Worm (Caenorhabditis elegans): ENCODE measurements around the gene frm-5.1.
"Not testable (repeated sequence)": the region's sequence is repeated elsewhere in the genome, so short reads cannot be mapped to it uniquely, and the experiment has no call there.

DNA sequence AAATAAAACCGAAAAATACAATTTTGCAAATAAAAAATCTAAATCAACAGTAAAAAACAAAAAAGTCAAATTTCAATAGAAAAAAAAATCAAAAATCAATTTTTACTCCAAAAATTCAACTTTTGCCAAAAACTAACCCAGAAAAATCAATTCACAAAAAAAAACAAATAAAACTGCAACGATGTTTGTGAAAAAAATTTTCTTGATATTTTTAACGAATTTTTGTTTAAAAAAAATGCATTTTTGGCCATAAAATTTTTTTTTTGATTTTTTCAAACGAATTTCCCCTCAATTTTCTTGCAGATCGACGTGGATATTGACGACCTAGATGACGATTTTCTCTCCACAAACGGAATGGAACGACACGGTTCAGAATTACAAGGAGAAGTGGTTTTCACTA lies 48.3 kb downstream of the frm-5.1 start, which contains the start of gene frm-5.2:
- TF ChIP-seq unc-62 (GFP tag; optimal IDR thresholded peaks at IDR 0.05); nhr-21 (tag; optimal IDR thresholded peaks at IDR 0.05); nhr-25 (tag; optimal IDR thresholded peaks at IDR 0.05); nhr-10 (tag; optimal IDR thresholded peaks at IDR 0.05); nhr-23 (tag; optimal IDR thresholded peaks at IDR 0.05); nhr-11 (tag; optimal IDR thresholded peaks at IDR 0.05); nhr-77 (tag; optimal IDR thresholded peaks at IDR 0.05); aly-2 (tag; optimal IDR thresholded peaks at IDR 0.05); R02D3.7 (tag; optimal IDR thresholded peaks at IDR 0.05); ZK546.5 (tag; optimal IDR thresholded peaks at IDR 0.05); snpc-4 (tag; optimal IDR thresholded peaks at IDR 0.05); mab-5 (tag; optimal IDR thresholded peaks at IDR 0.05): not testable (repeated sequence)
